Fruit fly (Drosophila melanogaster): ENCODE data around the gene PolI.
A peak's percentile ranks its signal among the peaks of the same experiment; 100 is the strongest.

PolI gene

dm6 chr3R:8277494-8278293, 44.4 kb downstream of the PolI start, which contains the start of gene ato (continued):
- TF ChIP-seq CG2116 (GFP tag; optimal IDR thresholded peaks at IDR 0.05) = no peak
- no peak for TF ChIP-seq Dip3 (GFP tag; optimal IDR thresholded peaks at IDR 0.05)
- TF ChIP-seq CG12744 (GFP tag; optimal IDR thresholded peaks at IDR 0.05) = no peak
- TF ChIP-seq CG18599 (GFP tag; optimal IDR thresholded peaks at IDR 0.05) = no peak
- TF ChIP-seq hb (GFP tag; IDR thresholded peaks at IDR 0.05; ENCODE audit: partially characterized antibody) = no peak
- TF ChIP-seq Nf-YB (GFP tag; optimal IDR thresholded peaks at IDR 0.05) = peak; percentile 94
- no peak for TF ChIP-seq ash1 (GFP tag; optimal IDR thresholded peaks at IDR 0.05)
- peak; percentile 41 for TF ChIP-seq Neu2 (GFP tag; optimal IDR thresholded peaks at IDR 0.05; ENCODE audit: borderline replicate concordance)
- TF ChIP-seq chm (GFP tag; IDR thresholded peaks at IDR 0.05) = no peak
- TF ChIP-seq tll (GFP tag; optimal IDR thresholded peaks at IDR 0.05) = peak in 1 of 2 experiments; percentile 56
- no peak for TF ChIP-seq Drgx (GFP tag; IDR thresholded peaks at IDR 0.05)
- TF ChIP-seq CG11723 (GFP tag; optimal IDR thresholded peaks at IDR 0.05) = no peak
- TF ChIP-seq Deaf1 (tag; optimal IDR thresholded peaks at IDR 0.05) = peak; percentile 90
- no peak for TF ChIP-seq CG8765 (GFP tag; IDR thresholded peaks at IDR 0.05)
- TF ChIP-seq dati (GFP tag; IDR thresholded peaks at IDR 0.05) = no peak
- TF ChIP-seq sqz (GFP tag; optimal IDR thresholded peaks at IDR 0.05) = no peak
- TF ChIP-seq crol (GFP tag; IDR thresholded peaks at IDR 0.05) = peak; percentile 80
- no peak for TF ChIP-seq CG10979 (tag; optimal IDR thresholded peaks at IDR 0.05)
- no peak for TF ChIP-seq h (optimal IDR thresholded peaks at IDR 0.05)
- no peak for TF ChIP-seq aop (GFP tag; IDR thresholded peaks at IDR 0.05)
- TF ChIP-seq CG6175 (GFP tag; IDR thresholded peaks at IDR 0.05) = no peak
- TF ChIP-seq dmrt11E (tag; optimal IDR thresholded peaks at IDR 0.05) = no peak
- no peak for TF ChIP-seq CG5245 (GFP tag; optimal IDR thresholded peaks at IDR 0.05)
- no peak for TF ChIP-seq Camta (GFP tag; optimal IDR thresholded peaks at IDR 0.05)
- no peak for TF ChIP-seq unc-4 (GFP tag; IDR thresholded peaks at IDR 0.05; ENCODE audit: partially characterized antibody)
- TF ChIP-seq tio (GFP tag; optimal IDR thresholded peaks at IDR 0.05) = no peak
- TF ChIP-seq hbn (GFP tag; IDR thresholded peaks at IDR 0.05; ENCODE audit: partially characterized antibody) = no peak
- TF ChIP-seq Sox102F (GFP tag; optimal IDR thresholded peaks at IDR 0.05) = no peak
- TF ChIP-seq CG43689 (GFP tag; IDR thresholded peaks at IDR 0.05) = no peak
- peak; percentile 94 for TF ChIP-seq CG15479 (GFP tag; optimal IDR thresholded peaks at IDR 0.05)
- TF ChIP-seq trh (GFP tag; optimal IDR thresholded peaks at IDR 0.05) = no peak
- TF ChIP-seq CG13296 (GFP tag; optimal IDR thresholded peaks at IDR 0.05) = no peak
- no peak for TF ChIP-seq Stat92E (GFP tag; optimal IDR thresholded peaks at IDR 0.05)
- TF ChIP-seq B-H2 (GFP tag; optimal IDR thresholded peaks at IDR 0.05) = no peak
- TF ChIP-seq en (GFP tag; optimal IDR thresholded peaks at IDR 0.05) = no peak
- TF ChIP-seq CG3407 (GFP tag; optimal IDR thresholded peaks at IDR 0.05) = no peak
- no peak for TF ChIP-seq Spps (tag; optimal IDR thresholded peaks at IDR 0.05)
- TF ChIP-seq CG11398 (GFP tag; optimal IDR thresholded peaks at IDR 0.05) = no peak
- TF ChIP-seq dmrt99B (tag; optimal IDR thresholded peaks at IDR 0.05) = no peak
- TF ChIP-seq br (optimal IDR thresholded peaks at IDR 0.05) = no peak
- no peak for TF ChIP-seq CoRest (tag; optimal IDR thresholded peaks at IDR 0.05)
- TF ChIP-seq slbo (GFP tag; IDR thresholded peaks at IDR 0.05) = no peak
- TF ChIP-seq CG3726 (GFP tag; IDR thresholded peaks at IDR 0.05) = no peak
- TF ChIP-seq NK7.1 (GFP tag; optimal IDR thresholded peaks at IDR 0.05) = no peak
- no peak for TF ChIP-seq CG13424 (tag; optimal IDR thresholded peaks at IDR 0.05)
- TF ChIP-seq her (GFP tag; optimal IDR thresholded peaks at IDR 0.05) = no peak
- no peak for TF ChIP-seq Sry-δ (GFP tag; optimal IDR thresholded peaks at IDR 0.05)
- TF ChIP-seq ssp (GFP tag; IDR thresholded peaks at IDR 0.05) = no peak
- TF ChIP-seq Doc3 (GFP tag; IDR thresholded peaks at IDR 0.05; ENCODE audit: partially characterized antibody) = no peak
- TF ChIP-seq wek (GFP tag; optimal IDR thresholded peaks at IDR 0.05) = no peak
